Fruit fly (Drosophila melanogaster) whole organism, embryonic: ENCODE results near the gene Jhbp16.

Experiments
- Ada2b ChIP-seq: fragments of 200-800 bp; sonication (Bioruptor generic); IDR thresholded peaks from 2 replicates; pipeline ENCODE4 v1.3.6; 2022; ENCODE audit warnings: missing biosample characterization, missing genetic modification characterization
- CG12391 ChIP-seq: fragments of 200-800 bp; sonication (Bioruptor generic); optimal IDR thresholded peaks from 3 replicates; lab custom pipeline; 2018; ENCODE audit warnings: missing biosample characterization, mild to moderate bottlenecking, missing genetic modification characterization, moderate library complexity
- CG14441 ChIP-seq: fragments of 200-800 bp; sonication (Bioruptor generic); IDR thresholded peaks from 2 replicates; pipeline ENCODE4 v1.3.6; 2022; ENCODE audit warnings: missing biosample characterization, missing genetic modification characterization
- CG14860 ChIP-seq: fragments of 200-800 bp; sonication (Bioruptor generic); IDR thresholded peaks from 3 replicates; pipeline ENCODE4 v1.3.6; 2022; ENCODE audit warnings: missing biosample characterization, missing genetic modification characterization; ENCODE audit not compliant: partially characterized antibody
- CG15696 ChIP-seq: fragments of 200-800 bp; sonication (Bioruptor generic); optimal IDR thresholded peaks from 2 replicates; lab custom pipeline; 2019; ENCODE audit warnings: missing biosample characterization, mild to moderate bottlenecking, missing genetic modification characterization, moderate library complexity
- CG17568 ChIP-seq: fragments of 200-800 bp; sonication (Bioruptor generic); optimal IDR thresholded peaks from 2 replicates; lab custom pipeline; 2018; ENCODE audit warnings: missing biosample characterization, mild to moderate bottlenecking, missing genetic modification characterization, moderate library complexity
- CG18599 ChIP-seq: fragments of 200-800 bp; sonication (Bioruptor generic); optimal IDR thresholded peaks from 3 replicates; lab custom pipeline; 2017; ENCODE audit warnings: missing biosample characterization, missing genetic modification characterization, mild to moderate bottlenecking, moderate library complexity, missing genetic modification reagents
- CG2199 ChIP-seq: fragments of 200-800 bp; sonication (Bioruptor generic); IDR thresholded peaks from 3 replicates; pipeline ENCODE4 v1.3.6; 2022; ENCODE audit warnings: missing biosample characterization, missing genetic modification characterization
- CG2712 ChIP-seq: fragments of 200-800 bp; optimal IDR thresholded peaks from 3 replicates; lab custom pipeline; 2019; ENCODE audit warnings: missing biosample characterization, mild to moderate bottlenecking, missing genetic modification characterization, moderate library complexity
- CG3407 ChIP-seq: fragments of 200-800 bp; sonication (Bioruptor generic); optimal IDR thresholded peaks from 2 replicates; lab custom pipeline; 2018; ENCODE audit warnings: missing biosample characterization, mild to moderate bottlenecking, missing genetic modification characterization
- CG6175 ChIP-seq: fragments of 200-800 bp; sonication (Bioruptor generic); IDR thresholded peaks from 3 replicates; pipeline ENCODE4 v1.3.6; 2022; ENCODE audit warnings: missing biosample characterization, missing genetic modification characterization
- CG6254 ChIP-seq: fragments of 200-800 bp; sonication (Bioruptor generic); optimal IDR thresholded peaks from 3 replicates; lab custom pipeline; 2017; ENCODE audit warnings: mild to moderate bottlenecking, missing biosample characterization, missing genetic modification reagents, missing genetic modification characterization
- CG8281 ChIP-seq: fragments of 200-800 bp; sonication (Bioruptor generic); optimal IDR thresholded peaks from 2 replicates; lab custom pipeline; 2018; ENCODE audit warnings: missing biosample characterization, mild to moderate bottlenecking, missing genetic modification characterization, moderate library complexity
- CG8924 ChIP-seq: fragments of 200-800 bp; optimal IDR thresholded peaks from 3 replicates; lab custom pipeline; 2019; ENCODE audit warnings: missing biosample characterization, mild to moderate bottlenecking, missing genetic modification characterization, moderate library complexity
- CG9797 ChIP-seq: fragments of 200-800 bp; sonication (Bioruptor generic); optimal IDR thresholded peaks from 3 replicates; lab custom pipeline; 2018; ENCODE audit warnings: missing biosample characterization, mild to moderate bottlenecking, missing genetic modification characterization
- CG9876 ChIP-seq: fragments of 200-800 bp; sonication (Bioruptor generic); optimal IDR thresholded peaks from 2 replicates; lab custom pipeline; 2016; ENCODE audit warnings: missing biosample characterization, missing genetic modification characterization
- Camta ChIP-seq: fragments of 200-800 bp; sonication (Bioruptor generic); optimal IDR thresholded peaks from 2 replicates; lab custom pipeline; 2016; ENCODE audit warnings: missing biosample characterization, missing genetic modification characterization
- Ets65A ChIP-seq: fragments of 200-800 bp; sonication (Bioruptor generic); peaks from one replicate; lab custom pipeline; 2016; ENCODE audit warnings: missing biosample characterization, missing genetic modification characterization
- HLH4C ChIP-seq: fragments of 200-800 bp; sonication (Bioruptor generic); IDR thresholded peaks from 3 replicates; pipeline ENCODE4 v1.3.6; 2022; ENCODE audit warnings: missing biosample characterization, missing genetic modification characterization; ENCODE audit not compliant: partially characterized antibody
- Hmx ChIP-seq: fragments of 200-800 bp; sonication (Bioruptor generic); optimal IDR thresholded peaks from 2 replicates; lab custom pipeline; 2016; ENCODE audit warnings: missing biosample characterization, missing genetic modification characterization
- Hr39 ChIP-seq: fragments of >200 bp; optimal IDR thresholded peaks from 2 replicates; lab custom pipeline; 2017
- Hr78 ChIP-seq, 2 experiments: fragments of 200-800 bp in 1 of 2; fragments of >200 bp in 1 of 2; sonication (Bioruptor generic) in 1 of 2; optimal IDR thresholded peaks; 2 replicates each; lab custom pipeline; 2017 to 2019; ENCODE audit warnings: missing biosample characterization in 2 of 2, missing genetic modification characterization in 2 of 2, mild to moderate bottlenecking in 1 of 2, moderate library complexity in 1 of 2
- Lim3 ChIP-seq: fragments of 200-800 bp; sonication (Bioruptor generic); IDR thresholded peaks from 2 replicates; pipeline ENCODE4 v1.3.6; 2022; ENCODE audit warnings: missing biosample characterization, missing genetic modification characterization
- MESR4 ChIP-seq: fragments of 200-800 bp; sonication (Bioruptor generic); optimal IDR thresholded peaks from 2 replicates; lab custom pipeline; 2018; ENCODE audit warnings: missing biosample characterization, mild to moderate bottlenecking, missing genetic modification characterization, moderate library complexity
- Mes4 ChIP-seq: fragments of 200-800 bp; sonication (Bioruptor generic); optimal IDR thresholded peaks from 2 replicates; lab custom pipeline; 2016; ENCODE audit warnings: missing biosample characterization, missing genetic modification characterization
- Oaz ChIP-seq: fragments of 200-800 bp; sonication (Bioruptor generic); IDR thresholded peaks from 2 replicates; pipeline ENCODE4 v1.3.6; 2022; ENCODE audit warnings: missing biosample characterization, missing genetic modification characterization
- Opbp ChIP-seq: fragments of 200-800 bp; sonication (Bioruptor generic); IDR thresholded peaks from 3 replicates; pipeline ENCODE4 v1.3.6; 2022; ENCODE audit warnings: missing biosample characterization, missing genetic modification characterization; ENCODE audit not compliant: partially characterized antibody
- Sry-δ ChIP-seq: fragments of 200-800 bp; sonication (Bioruptor generic); optimal IDR thresholded peaks from 2 replicates; lab custom pipeline; 2016; ENCODE audit warnings: missing biosample characterization, missing genetic modification characterization
- Usf ChIP-seq: fragments of 200-800 bp; sonication (Bioruptor generic); optimal IDR thresholded peaks from 2 replicates; lab custom pipeline; 2017; ENCODE audit warnings: missing genotype, missing biosample characterization, missing genetic modification characterization
- ac ChIP-seq: fragments of 200-800 bp; sonication (Bioruptor generic); optimal IDR thresholded peaks from 3 replicates; lab custom pipeline; 2017; ENCODE audit warnings: missing biosample characterization, mild to moderate bottlenecking, missing genetic modification characterization
- chif ChIP-seq, 2 experiments: fragments of 200-800 bp; sonication (Bioruptor generic); optimal IDR thresholded peaks; 3 replicates each; lab custom pipeline; 2016; ENCODE audit warnings: missing biosample characterization in 2 of 2, missing genetic modification characterization in 2 of 2
- dpn ChIP-seq, 2 experiments: fragments of 200-800 bp; sonication (Bioruptor generic); optimal IDR thresholded peaks; 3 replicates each; lab custom pipeline; 2016; ENCODE audit warnings: missing biosample characterization in 2 of 2, missing genetic modification characterization in 2 of 2
- fd96Cb ChIP-seq: fragments of 200-800 bp; sonication (Bioruptor generic); optimal IDR thresholded peaks from 2 replicates; lab custom pipeline; 2018; ENCODE audit warnings: missing biosample characterization, mild to moderate bottlenecking, missing genetic modification characterization, moderate library complexity
- gem ChIP-seq: fragments of 200-800 bp; sonication (Bioruptor generic); optimal IDR thresholded peaks from 2 replicates; lab custom pipeline; 2019; ENCODE audit warnings: missing biosample characterization, mild to moderate bottlenecking, missing genetic modification characterization, moderate library complexity
- gt ChIP-seq: fragments of 200-800 bp; sonication (Bioruptor generic); IDR thresholded peaks from 2 replicates; pipeline ENCODE4 v1.3.6; 2022; ENCODE audit warnings: missing biosample characterization, missing genetic modification characterization
- insv ChIP-seq, 2 experiments: fragments of 200-800 bp; sonication (Bioruptor generic); optimal IDR thresholded peaks; 3 replicates each; lab custom pipeline; 2016 to 2018; ENCODE audit warnings: missing biosample characterization in 2 of 2, missing genetic modification characterization in 2 of 2
- oc ChIP-seq: fragments of 200-800 bp; sonication (Bioruptor generic); optimal IDR thresholded peaks from 2 replicates; lab custom pipeline; 2018; ENCODE audit warnings: missing biosample characterization, mild to moderate bottlenecking, missing genetic modification characterization, moderate library complexity
- pan ChIP-seq, 4 experiments: fragments of >200 bp in 3 of 4; fragments of 200-800 bp in 1 of 4; sonication (Bioruptor generic) in 1 of 4; optimal IDR thresholded peaks in 3 of 4; IDR thresholded peaks in 1 of 4; 2 replicates each; pipeline versions ENCODE4 v1.3.6 to Lab custom; 2017 to 2022; ENCODE audit warnings: missing biosample characterization in 2 of 4, missing genetic modification characterization in 2 of 4, mixed read lengths in 1 of 4
- pum ChIP-seq: fragments of 200-800 bp; sonication (Bioruptor generic); optimal IDR thresholded peaks from 2 replicates; lab custom pipeline; 2016; ENCODE audit warnings: missing biosample characterization, missing genetic modification characterization
- ranshi ChIP-seq: fragments of 200-800 bp; sonication (Bioruptor generic); IDR thresholded peaks from 2 replicates; pipeline ENCODE4 v1.3.6; 2022; ENCODE audit warnings: missing biosample characterization, missing genetic modification characterization
- scrt ChIP-seq: fragments of 200-800 bp; sonication (Bioruptor generic); optimal IDR thresholded peaks from 2 replicates; lab custom pipeline; 2018; ENCODE audit warnings: missing biosample characterization, mild to moderate bottlenecking, missing genetic modification characterization, moderate library complexity
- sens ChIP-seq: fragments of 200-800 bp; sonication (Bioruptor generic); peaks from one replicate; lab custom pipeline; 2016; ENCODE audit warnings: missing biosample characterization, missing genetic modification characterization
- slp2 ChIP-seq: fragments of 200-800 bp; sonication (Bioruptor generic); optimal IDR thresholded peaks from 2 replicates; lab custom pipeline; 2016; ENCODE audit warnings: missing biosample characterization, missing genetic modification characterization
- stc ChIP-seq: fragments of 200-800 bp; sonication (Bioruptor generic); IDR thresholded peaks from 2 replicates; pipeline ENCODE4 v1.3.6; 2022; ENCODE audit warnings: missing biosample characterization, missing genetic modification characterization
- tup ChIP-seq: fragments of 200-800 bp; sonication (Bioruptor generic); optimal IDR thresholded peaks from 2 replicates; lab custom pipeline; 2016; ENCODE audit warnings: missing biosample characterization, mild to moderate bottlenecking, missing genetic modification characterization, moderate library complexity
- tx ChIP-seq: fragments of 200-800 bp; sonication (Bioruptor generic); optimal IDR thresholded peaks from 2 replicates; lab custom pipeline; 2016; ENCODE audit warnings: missing biosample characterization, missing genetic modification characterization
- unpg ChIP-seq: fragments of 200-800 bp; sonication (Bioruptor generic); optimal IDR thresholded peaks from 3 replicates; lab custom pipeline; 2018; ENCODE audit warnings: missing biosample characterization, mild to moderate bottlenecking, missing genetic modification characterization, moderate library complexity
- vfl ChIP-seq: fragments of 200-800 bp; sonication (Bioruptor generic); optimal IDR thresholded peaks from 2 replicates; lab custom pipeline; 2016; ENCODE audit warnings: missing biosample characterization, missing genetic modification characterization
- wek ChIP-seq: fragments of 200-800 bp; sonication (Bioruptor generic); optimal IDR thresholded peaks from 3 replicates; lab custom pipeline; 2018; ENCODE audit warnings: missing biosample characterization, mild to moderate bottlenecking, missing genetic modification characterization, moderate library complexity

The Jhbp16 gene

dm6 chr3R:21616061-21616851 lies 47.9 kb upstream of the Jhbp16 start (continued):
- TF ChIP-seq insv (GFP tag; optimal IDR thresholded peaks at IDR 0.05; lab: Kevin White, UChicago) = peak in 1 of 2 experiments; percentile 4
- peak in 1 of 2 experiments; percentile 90 for TF ChIP-seq Hr78 (GFP tag; optimal IDR thresholded peaks at IDR 0.05; lab: Kevin White, UChicago)
- no peak for TF ChIP-seq CG2199 (GFP tag; lab: Robert Waterston, UW)
- TF ChIP-seq tup (GFP tag; lab: Kevin White, UChicago) = no peak
- TF ChIP-seq CG9797 (GFP tag; lab: Kevin White, UChicago) = peak; percentile 23
- no peak for TF ChIP-seq CG15696
- no peak for TF ChIP-seq CG9876
- no peak for TF ChIP-seq fd96Cb (tag; lab: Kevin White, UChicago)
- TF ChIP-seq gt (GFP tag; lab: Robert Waterston, UW) = no peak
- peak; percentile 35 for TF ChIP-seq CG18599
- no peak for TF ChIP-seq pum (GFP tag; lab: Kevin White, UChicago)
- no peak for TF ChIP-seq pan (optimal IDR thresholded peaks at IDR 0.05; lab: Kevin White, UChicago)
- TF ChIP-seq pan (GFP tag; optimal IDR thresholded peaks at IDR 0.05 in 1 of 2, IDR thresholded peaks at IDR 0.05 in 1 of 2) = no peak
- no peak for TF ChIP-seq dpn (GFP tag; optimal IDR thresholded peaks at IDR 0.05; lab: Kevin White, UChicago)
- peak; percentile 62 for TF ChIP-seq sens (GFP tag; lab: Kevin White, UChicago)
- no peak for TF ChIP-seq ranshi (GFP tag; lab: Robert Waterston, UW)
- peak; percentile 57 for TF ChIP-seq ac
- no peak for TF ChIP-seq Hmx (GFP tag; lab: Kevin White, UChicago)
- no peak for TF ChIP-seq scrt (GFP tag; lab: Kevin White, UChicago)
- TF ChIP-seq Hr39 (lab: Kevin White, UChicago) = no peak
- TF ChIP-seq Sry-δ (GFP tag; lab: Kevin White, UChicago) = no peak
- TF ChIP-seq wek = no peak
- no peak for TF ChIP-seq CG6175 (GFP tag; lab: Robert Waterston, UW)
- no peak for TF ChIP-seq CG8281
- TF ChIP-seq vfl = no peak
- TF ChIP-seq gem = no peak
- TF ChIP-seq Usf (GFP tag; lab: Kevin White, UChicago) = no peak
- TF ChIP-seq CG17568 (GFP tag; lab: Kevin White, UChicago) = peak; percentile 34
- TF ChIP-seq Ets65A (GFP tag; lab: Kevin White, UChicago) = peak; percentile 44
- no peak for TF ChIP-seq stc (GFP tag; lab: Robert Waterston, UW)
- no peak for TF ChIP-seq CG14860
- TF ChIP-seq CG3407 (GFP tag; lab: Kevin White, UChicago) = no peak
- TF ChIP-seq unpg (GFP tag; lab: Kevin White, UChicago) = no peak
- no peak for TF ChIP-seq chif (GFP tag; optimal IDR thresholded peaks at IDR 0.05; lab: Kevin White, UChicago)
- peak; percentile 52 for TF ChIP-seq CG8924
- no peak for TF ChIP-seq CG12391 (tag; lab: Kevin White, UChicago)
- TF ChIP-seq CG2712 (tag; lab: Kevin White, UChicago) = no peak
- TF ChIP-seq slp2 = no peak
- TF ChIP-seq Mes4 = no peak
- TF ChIP-seq Opbp (GFP tag; lab: Robert Waterston, UW) = no peak
- TF ChIP-seq oc (tag; lab: Kevin White, UChicago) = peak; percentile 57
- TF ChIP-seq tx (GFP tag; lab: Kevin White, UChicago) = no peak
- TF ChIP-seq Oaz (GFP tag; lab: Robert Waterston, UW) = no peak
- TF ChIP-seq CG14441 = no peak
- TF ChIP-seq Lim3 (GFP tag; lab: Robert Waterston, UW) = no peak
- no peak for TF ChIP-seq MESR4 (GFP tag; lab: Kevin White, UChicago)
- no peak for TF ChIP-seq HLH4C (GFP tag; lab: Robert Waterston, UW)
- no peak for TF ChIP-seq CG6254 (GFP tag; lab: Kevin White, UChicago)
- TF ChIP-seq Camta (GFP tag; lab: Kevin White, UChicago) = no peak
- TF ChIP-seq Ada2b = no peak
